Worm (Caenorhabditis elegans): Measurements from ENCODE around the gene F47B7.2.

F47B7.2 gene

ce11 chrX:3772405-3772804, at the start of gene F47B7.2:
F47B7.2 (plus strand) TSS chrX:3772762.
- TF ChIP-seq drap-1 (GFP tag; optimal IDR thresholded peaks at IDR 0.05) (no peak), hlh-1 (tag; optimal IDR thresholded peaks at IDR 0.05) (no peak), ces-1 (GFP tag; optimal IDR thresholded peaks at IDR 0.05) (peak; percentile 91), cnd-1 (tag; optimal IDR thresholded peaks at IDR 0.05) (no peak), sptf-1 (tag; optimal IDR thresholded peaks at IDR 0.05) (peak; percentile 20), mep-1 (tag; optimal IDR thresholded peaks at IDR 0.05) (peak; percentile 52)

- TF ChIP-seq nhr-76 (tag; optimal IDR thresholded peaks at IDR 0.05), result no peak
- no peak for TF ChIP-seq lin-32 (GFP tag; optimal IDR thresholded peaks at IDR 0.05)
- TF ChIP-seq ztf-11 (tag; optimal IDR thresholded peaks at IDR 0.05), result no peak
- TF ChIP-seq unc-39 (tag; optimal IDR thresholded peaks at IDR 0.05), result no peak
- no peak for TF ChIP-seq mab-5 (tag; optimal IDR thresholded peaks at IDR 0.05)
- TF ChIP-seq pha-4 (tag; optimal IDR thresholded peaks at IDR 0.05), result no peak
- no peak for TF ChIP-seq blmp-1 (tag; optimal IDR thresholded peaks at IDR 0.05)
Observed at ce11 chrX:3725437-3725836, 47.1 kb upstream of the F47B7.2 start.

ce11 chrX:3727274-3727673, 45.3 kb upstream of the F47B7.2 start, which contains the start of gene nlp-1:
nlp-1 (plus strand) TSS chrX:3727574.
- no peak for TF ChIP-seq unc-120 (tag; optimal IDR thresholded peaks at IDR 0.05; ENCODE audit: poor library complexity, severe bottlenecking)
- no peak for TF ChIP-seq tbx-8 (GFP tag; optimal IDR thresholded peaks at IDR 0.05)
- TF ChIP-seq nhr-2 (tag; optimal IDR thresholded peaks at IDR 0.05), result no peak
- TF ChIP-seq hlh-1 (tag; optimal IDR thresholded peaks at IDR 0.05), result no peak

DNA sequence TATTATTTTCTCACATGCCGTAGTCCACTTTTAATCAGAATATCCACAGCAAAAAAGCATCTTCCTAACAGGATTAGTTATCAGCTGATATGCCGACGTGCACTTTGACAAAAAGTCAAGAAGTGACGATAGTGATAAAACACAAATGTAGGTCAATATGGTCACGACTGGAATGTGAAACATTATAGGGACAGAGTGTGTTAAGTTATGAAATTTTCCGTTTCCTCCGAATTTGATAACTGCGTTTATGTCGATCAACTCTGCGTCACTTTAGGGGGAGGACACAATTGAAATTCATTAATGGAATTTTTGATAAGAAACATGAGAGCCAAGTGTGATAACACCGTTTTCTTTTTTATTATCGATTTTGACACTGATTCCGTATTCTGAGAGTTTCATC, 43.6 kb upstream of the F47B7.2 start, which contains the start of gene aex-4:
Gene aex-4, plus strand, starts transcription at position 312 of the 400 bp plus-strand sequence.
- TF ChIP-seq ceh-43 (GFP tag; optimal IDR thresholded peaks at IDR 0.05) (no peak), elt-1 (tag; optimal IDR thresholded peaks at IDR 0.05; ENCODE audit: borderline replicate concordance, insufficient read depth) (no peak), nhr-2 (tag; optimal IDR thresholded peaks at IDR 0.05) (no peak), lsy-2 (tag; optimal IDR thresholded peaks at IDR 0.05) (no peak), drap-1 (GFP tag; optimal IDR thresholded peaks at IDR 0.05) (no peak), ham-2 (GFP tag; optimal IDR thresholded peaks at IDR 0.05) (no peak), tbx-8 (GFP tag; optimal IDR thresholded peaks at IDR 0.05) (no peak)

DNA sequence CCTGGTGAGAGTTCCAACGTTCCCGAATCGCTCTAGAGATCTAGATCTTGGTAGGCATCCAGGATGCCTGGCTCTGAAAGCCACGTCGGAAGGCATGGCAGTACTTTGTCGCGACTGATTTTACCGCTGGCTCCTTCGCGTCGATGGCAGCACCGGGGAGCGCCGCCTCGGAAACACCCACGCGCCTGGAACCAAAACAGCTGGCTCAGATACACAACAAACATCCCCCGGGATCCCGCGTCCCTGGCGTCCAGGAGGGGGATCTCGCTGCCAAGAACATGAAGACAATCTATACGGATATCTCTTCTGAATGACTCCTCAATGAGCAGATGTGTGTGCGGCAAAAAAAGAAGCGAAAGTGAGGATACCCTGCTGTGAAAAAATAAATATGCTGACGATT, 39.2 kb upstream of the F47B7.2 start:
- TF ChIP-seq zip-8 (tag; optimal IDR thresholded peaks at IDR 0.05) (no peak), hlh-1 (tag; optimal IDR thresholded peaks at IDR 0.05) (peak; percentile 73), elt-1 (tag; optimal IDR thresholded peaks at IDR 0.05; ENCODE audit: borderline replicate concordance, insufficient read depth) (no peak), unc-39 (tag; optimal IDR thresholded peaks at IDR 0.05) (no peak), tbx-8 (GFP tag; optimal IDR thresholded peaks at IDR 0.05) (no peak), ceh-39 (tag; optimal IDR thresholded peaks at IDR 0.05) (no peak), mep-1 (tag; optimal IDR thresholded peaks at IDR 0.05) (no peak)

DNA sequence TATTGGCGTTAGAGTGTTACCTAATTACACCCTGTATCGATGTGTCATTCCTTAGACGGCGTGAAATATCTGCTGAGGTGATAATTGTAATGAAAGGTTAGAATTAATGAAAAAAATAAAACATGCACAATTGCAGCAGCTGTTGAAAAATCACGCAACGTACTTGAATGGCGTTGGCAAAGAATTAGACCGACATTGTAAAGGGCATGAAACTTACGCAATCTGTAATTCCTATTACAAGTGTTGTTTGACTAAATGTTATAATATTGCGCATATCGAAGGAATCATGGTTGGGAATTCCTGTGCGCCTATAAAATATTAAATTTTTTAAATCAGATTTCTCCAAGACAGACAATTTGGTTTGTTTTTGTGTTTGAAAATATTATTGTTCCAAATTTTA, 38.8 kb upstream of the F47B7.2 start, which contains the start of gene tag-18:
Gene tag-18, minus strand, starts transcription at position 305 of the 400 bp plus-strand sequence.
- TF ChIP-seq nhr-2 (tag; optimal IDR thresholded peaks at IDR 0.05) (peak; percentile 82), zip-8 (tag; optimal IDR thresholded peaks at IDR 0.05) (peak; percentile 86), nhr-12 (tag; optimal IDR thresholded peaks at IDR 0.05) (no peak), hlh-1 (tag; optimal IDR thresholded peaks at IDR 0.05) (no peak)

DNA sequence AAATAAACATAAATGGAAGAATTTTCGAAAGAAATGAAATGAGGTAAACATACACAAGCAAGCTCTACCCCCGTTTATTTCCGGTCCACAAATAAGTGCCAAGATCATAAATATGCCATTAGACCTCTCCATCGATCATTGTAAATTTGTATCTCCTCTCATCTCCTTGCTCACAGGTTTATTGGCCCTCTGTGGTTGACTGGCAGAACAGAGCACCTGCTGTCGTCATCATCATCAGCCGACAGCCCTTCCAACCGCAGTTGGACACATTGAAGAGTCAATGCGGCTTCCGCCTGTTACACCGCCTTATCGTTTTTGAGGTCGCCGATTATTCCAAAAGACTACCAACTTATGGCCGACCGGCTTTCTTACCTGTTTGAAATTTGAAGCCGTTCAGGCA, 33.9 kb upstream of the F47B7.2 start:
- no peak for TF ChIP-seq mab-5 (tag; optimal IDR thresholded peaks at IDR 0.05)
- TF ChIP-seq M03D4.4 (tag; optimal IDR thresholded peaks at IDR 0.05), result no peak
- TF ChIP-seq nhr-2 (tag; optimal IDR thresholded peaks at IDR 0.05), result peak; percentile 66
- TF ChIP-seq hlh-1 (tag; optimal IDR thresholded peaks at IDR 0.05), result peak; percentile 88
- no peak for TF ChIP-seq lsy-2 (tag; optimal IDR thresholded peaks at IDR 0.05)
- TF ChIP-seq pha-4 (tag; optimal IDR thresholded peaks at IDR 0.05), result no peak
- TF ChIP-seq snpc-4 (tag; optimal IDR thresholded peaks at IDR 0.05), result no peak
- TF ChIP-seq unc-62 (GFP tag; optimal IDR thresholded peaks at IDR 0.05), result peak; percentile 85
- no peak for TF ChIP-seq ham-2 (GFP tag; optimal IDR thresholded peaks at IDR 0.05)
- no peak for TF ChIP-seq mls-2 (tag; optimal IDR thresholded peaks at IDR 0.05)
- TF ChIP-seq elt-1 (tag; optimal IDR thresholded peaks at IDR 0.05; ENCODE audit: borderline replicate concordance, insufficient read depth), result no peak
- no peak for TF ChIP-seq bed-3 (GFP tag; optimal IDR thresholded peaks at IDR 0.05)
